Fruit fly (Drosophila melanogaster): ENCODE results near the gene Zaf1.

Zaf1 gene

dm6 chr3R:11648356-11649355, 23.2 kb upstream of the Zaf1 start:
- no peak for TF ChIP-seq Crg-1 (GFP tag; optimal IDR thresholded peaks at IDR 0.05)
- no peak for TF ChIP-seq Hr96 (GFP tag; optimal IDR thresholded peaks at IDR 0.05)
- peak; percentile 48 for TF ChIP-seq tj (GFP tag; optimal IDR thresholded peaks at IDR 0.05)
- no peak for TF ChIP-seq toe (GFP tag; optimal IDR thresholded peaks at IDR 0.05)
- no peak for TF ChIP-seq cnc (optimal IDR thresholded peaks at IDR 0.05)
- no peak for TF ChIP-seq CG14711 (tag; optimal IDR thresholded peaks at IDR 0.05)
- no peak for TF ChIP-seq CG1620 (GFP tag; optimal IDR thresholded peaks at IDR 0.05)
- no peak for TF ChIP-seq CG7101 (tag; optimal IDR thresholded peaks at IDR 0.05)
- no peak for TF ChIP-seq ovo (GFP tag; optimal IDR thresholded peaks at IDR 0.05)
- peak; percentile 33 for TF ChIP-seq CG12768 (GFP tag; optimal IDR thresholded peaks at IDR 0.05)
- peak; percentile 13 for TF ChIP-seq cic (GFP tag; optimal IDR thresholded peaks at IDR 0.05)
- TF ChIP-seq bab1 (GFP tag; optimal IDR thresholded peaks at IDR 0.05), result no peak
- TF ChIP-seq kay (GFP tag; ENCODE audit: borderline replicate concordance), result peak; percentile 93
- TF ChIP-seq pad (GFP tag; optimal IDR thresholded peaks at IDR 0.05), result no peak
- no peak for TF ChIP-seq Clk (GFP tag; optimal IDR thresholded peaks at IDR 0.05)
- TF ChIP-seq CG11617 (GFP tag; optimal IDR thresholded peaks at IDR 0.05), result no peak
- TF ChIP-seq CG7045 (GFP tag; optimal IDR thresholded peaks at IDR 0.05), result no peak
- no peak for TF ChIP-seq Mnt (GFP tag; optimal IDR thresholded peaks at IDR 0.05)
- no peak for TF ChIP-seq CG33017 (tag; optimal IDR thresholded peaks at IDR 0.05)
- no peak for TF ChIP-seq CG5204 (GFP tag; optimal IDR thresholded peaks at IDR 0.05)

- TF ChIP-seq pad (GFP tag; optimal IDR thresholded peaks at IDR 0.05) (no peak), Mnt (GFP tag; optimal IDR thresholded peaks at IDR 0.05) (peak; percentile 2), kay (GFP tag; ENCODE audit: borderline replicate concordance) (peak; percentile 94), CG11617 (GFP tag; optimal IDR thresholded peaks at IDR 0.05) (no peak), tj (GFP tag; optimal IDR thresholded peaks at IDR 0.05) (peak; percentile 52)
Measured at dm6 chr3R:11646826-11647225, 21.4 kb upstream of the Zaf1 start.

dm6 chr3R:11639946-11640588, 14.6 kb upstream of the Zaf1 start:
- TF ChIP-seq tj (GFP tag; optimal IDR thresholded peaks at IDR 0.05) (peak; percentile 95), CG7101 (tag; optimal IDR thresholded peaks at IDR 0.05) (no peak), CG1620 (GFP tag; optimal IDR thresholded peaks at IDR 0.05) (no peak), CG12768 (GFP tag; optimal IDR thresholded peaks at IDR 0.05) (no peak), Hr96 (GFP tag; optimal IDR thresholded peaks at IDR 0.05) (no peak), CG11617 (GFP tag; optimal IDR thresholded peaks at IDR 0.05) (no peak), ovo (GFP tag; optimal IDR thresholded peaks at IDR 0.05) (no peak), CG14711 (tag; optimal IDR thresholded peaks at IDR 0.05) (no peak), cnc (optimal IDR thresholded peaks at IDR 0.05) (no peak), toe (GFP tag; optimal IDR thresholded peaks at IDR 0.05) (no peak), Crg-1 (GFP tag; optimal IDR thresholded peaks at IDR 0.05) (peak; percentile 15), kay (GFP tag; ENCODE audit: borderline replicate concordance) (peak; percentile 80), cic (GFP tag; optimal IDR thresholded peaks at IDR 0.05) (no peak), bab1 (GFP tag; optimal IDR thresholded peaks at IDR 0.05) (no peak), Mnt (GFP tag; optimal IDR thresholded peaks at IDR 0.05) (peak; percentile 54), CG7045 (GFP tag; optimal IDR thresholded peaks at IDR 0.05) (no peak), pad (GFP tag; optimal IDR thresholded peaks at IDR 0.05) (no peak), Clk (GFP tag; optimal IDR thresholded peaks at IDR 0.05) (no peak), CG5204 (GFP tag; optimal IDR thresholded peaks at IDR 0.05) (no peak), CG33017 (tag; optimal IDR thresholded peaks at IDR 0.05) (no peak)

dm6 chr3R:11637586-11637985, 12.1 kb upstream of the Zaf1 start:
- no peak for TF ChIP-seq CG11617 (GFP tag; optimal IDR thresholded peaks at IDR 0.05)
- no peak for TF ChIP-seq cnc (optimal IDR thresholded peaks at IDR 0.05)
- TF ChIP-seq Clk (GFP tag; optimal IDR thresholded peaks at IDR 0.05), result no peak
- TF ChIP-seq cic (GFP tag; optimal IDR thresholded peaks at IDR 0.05), result no peak
- TF ChIP-seq kay (GFP tag; ENCODE audit: borderline replicate concordance), result no peak
- TF ChIP-seq Hr96 (GFP tag; optimal IDR thresholded peaks at IDR 0.05), result no peak
- no peak for TF ChIP-seq toe (GFP tag; optimal IDR thresholded peaks at IDR 0.05)
- TF ChIP-seq bab1 (GFP tag; optimal IDR thresholded peaks at IDR 0.05), result no peak
- no peak for TF ChIP-seq CG7045 (GFP tag; optimal IDR thresholded peaks at IDR 0.05)

dm6 chr3R:11628416-11629041, 3.1 kb upstream of the Zaf1 start, which contains the start of gene CG14712:
Gene CG14712 (plus strand): TSS chr3R:11628759.
- TF ChIP-seq CG7101 (tag; optimal IDR thresholded peaks at IDR 0.05) (peak; percentile 55), CG14711 (tag; optimal IDR thresholded peaks at IDR 0.05) (peak; percentile 99), pad (GFP tag; optimal IDR thresholded peaks at IDR 0.05) (peak; percentile 19), CG11617 (GFP tag; optimal IDR thresholded peaks at IDR 0.05) (peak; percentile 2), Hr96 (GFP tag; optimal IDR thresholded peaks at IDR 0.05) (no peak), Mnt (GFP tag; optimal IDR thresholded peaks at IDR 0.05) (peak; percentile 63), Crg-1 (GFP tag; optimal IDR thresholded peaks at IDR 0.05) (peak; percentile 9), ovo (GFP tag; optimal IDR thresholded peaks at IDR 0.05) (no peak), CG1620 (GFP tag; optimal IDR thresholded peaks at IDR 0.05) (peak; percentile 53), CG7045 (GFP tag; optimal IDR thresholded peaks at IDR 0.05) (no peak), bab1 (GFP tag; optimal IDR thresholded peaks at IDR 0.05) (peak; percentile 47)

Data from whole organism, adult.